Fruit fly (Drosophila melanogaster) whole organism, pupa: Measurements from ENCODE around the gene CG31229.

Experiments
- CG8159 ChIP-seq: fragments of 200-800 bp; sonication (Bioruptor generic); optimal IDR thresholded peaks from 3 replicates; lab custom pipeline; 2018; ENCODE audit warnings: missing biosample characterization, mild to moderate bottlenecking, missing genetic modification characterization, moderate library complexity
- D1 ChIP-seq: fragments of 200-800 bp; sonication (Bioruptor generic); optimal IDR thresholded peaks from 2 replicates; lab custom pipeline; 2018; ENCODE audit warnings: missing biosample characterization, mild to moderate bottlenecking, missing genetic modification characterization, moderate library complexity
- Pif1A ChIP-seq: fragments of 200-800 bp; sonication (Bioruptor generic); optimal IDR thresholded peaks from 3 replicates; lab custom pipeline; 2016; ENCODE audit warnings: missing biosample characterization, missing genetic modification characterization
- Snoo ChIP-seq: fragments of 200-800 bp; sonication (Bioruptor generic); optimal IDR thresholded peaks from 3 replicates; lab custom pipeline; 2017; ENCODE audit warnings: missing biosample characterization, mild to moderate bottlenecking, missing genetic modification characterization, inconsistent platforms
- fd96Ca ChIP-seq: fragments of 200-800 bp; sonication (Bioruptor generic); IDR thresholded peaks from 3 replicates; pipeline ENCODE4 v1.3.6; 2022; ENCODE audit warnings: missing biosample characterization, missing genetic modification characterization
- rn ChIP-seq: fragments of 200-800 bp; sonication (Bioruptor generic); IDR thresholded peaks from 2 replicates; pipeline ENCODE4 v1.3.6; 2022; ENCODE audit warnings: missing biosample characterization, missing genetic modification characterization

DNA sequence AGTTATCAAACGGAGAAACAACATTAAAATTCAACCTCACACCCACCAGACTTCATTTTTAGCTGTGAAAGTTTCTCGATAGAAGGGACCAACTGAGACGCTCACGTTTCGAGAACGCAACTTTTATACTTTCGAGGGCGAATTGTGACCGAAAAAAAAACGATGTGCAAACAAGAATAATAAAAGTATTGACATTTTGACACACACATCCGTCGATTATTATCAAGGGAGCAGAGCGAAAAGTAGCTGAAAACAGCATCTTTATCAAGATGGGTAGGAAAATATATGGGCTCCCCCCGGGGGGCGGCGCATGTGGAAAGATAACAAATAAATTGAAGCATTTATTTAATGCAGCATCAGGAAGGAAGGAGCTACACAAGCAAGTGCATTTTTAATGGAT, 26.0 kb downstream of the CG31229 start, which contains the start of gene CG14300:
- no peak for TF ChIP-seq D1
- TF ChIP-seq fd96Ca (GFP tag; lab: Robert Waterston, UW), result no peak
- TF ChIP-seq CG8159, result no peak
- TF ChIP-seq Pif1A (GFP tag; lab: Kevin White, UChicago), result no peak
- no peak for TF ChIP-seq rn
- no peak for TF ChIP-seq Snoo
